Worm (Caenorhabditis elegans) whole organism, young adult: Measurements from ENCODE around the gene Y102A5C.4.

ENCODE experiments used
- B0019.2 ChIP-seq: fragments of 200-800 bp; sonication (Bioruptor generic); conservative IDR thresholded peaks from 2 replicates; pipeline ENCODE4 v1.3.6; 2022; ENCODE audit warnings: missing genetic modification reagents, missing genetic modification characterization, missing compliant biosample characterization
- B0261.1 ChIP-seq: sonication (generic microtip); optimal IDR thresholded peaks from 2 replicates; lab custom pipeline; 2016; ENCODE audit warnings: mild to moderate bottlenecking, missing genetic modification characterization, moderate library complexity, missing compliant biosample characterization
- B0336.3 ChIP-seq: fragments of 200-800 bp; sonication (Bioruptor generic); IDR thresholded peaks from 2 replicates; pipeline ENCODE4 v1.3.6; 2022; ENCODE audit warnings: missing genetic modification characterization, missing compliant biosample characterization
- C17E4.6 ChIP-seq: fragments of 200-800 bp; sonication (Bioruptor generic); IDR thresholded peaks from 2 replicates; pipeline ENCODE4 v1.3.6; 2022; ENCODE audit warnings: missing genetic modification reagents, missing genetic modification characterization, missing compliant biosample characterization
- D2030.7 ChIP-seq: fragments of 200-800 bp; sonication (Bioruptor generic); IDR thresholded peaks from 2 replicates; pipeline ENCODE4 v1.3.6; 2022; ENCODE audit warnings: missing genetic modification reagents, missing genetic modification characterization, missing compliant biosample characterization
- F10E7.11 ChIP-seq: sonication (generic microtip); optimal IDR thresholded peaks from 2 replicates; lab custom pipeline; 2017; ENCODE audit warnings: mild to moderate bottlenecking, missing genetic modification characterization, moderate library complexity, missing compliant biosample characterization
- F22D6.2 ChIP-seq: sonication (generic microtip); optimal IDR thresholded peaks from 2 replicates; lab custom pipeline; 2016; ENCODE audit warnings: mild to moderate bottlenecking, missing genetic modification characterization, missing compliant biosample characterization
- F23B12.7 ChIP-seq: sonication (generic microtip); optimal IDR thresholded peaks from 2 replicates; lab custom pipeline; 2017; ENCODE audit warnings: missing genetic modification characterization, mild to moderate bottlenecking, missing compliant biosample characterization, antibody characterized with exemption, moderate library complexity; ENCODE audit not compliant: insufficient read depth
- F33H1.4 ChIP-seq: fragments of 200-800 bp; sonication (Bioruptor generic); IDR thresholded peaks from 2 replicates; pipeline ENCODE4 v1.3.6; 2022; ENCODE audit warnings: missing genetic modification reagents, missing genetic modification characterization, missing compliant biosample characterization
- F39B2.1 ChIP-seq: fragments of 200-800 bp; sonication (Bioruptor generic); IDR thresholded peaks from 2 replicates; pipeline ENCODE4 v1.3.6; 2022; ENCODE audit warnings: missing genetic modification reagents, missing genetic modification characterization, missing compliant biosample characterization
- K12H6.12 ChIP-seq: fragments of 200-800 bp; sonication (Bioruptor generic); optimal IDR thresholded peaks from 2 replicates; lab custom pipeline; 2018; ENCODE audit warnings: mild to moderate bottlenecking, missing genetic modification characterization, missing compliant biosample characterization
- Y53F4B.3 ChIP-seq: fragments of 200-800 bp; sonication (Bioruptor generic); IDR thresholded peaks from 2 replicates; pipeline ENCODE4 v1.3.6; 2022; ENCODE audit warnings: missing genetic modification reagents, missing genetic modification characterization, missing compliant biosample characterization
- ZK185.1 ChIP-seq: sonication (generic microtip); optimal IDR thresholded peaks from 2 replicates; lab custom pipeline; 2016; ENCODE audit warnings: mild to moderate bottlenecking, missing genetic modification characterization, missing compliant biosample characterization; ENCODE audit not compliant: poor library complexity, severe bottlenecking
- attf-3 ChIP-seq: fragments of 200-800 bp; sonication (Bioruptor generic); conservative IDR thresholded peaks from 2 replicates; pipeline ENCODE4 v1.3.6; 2022; ENCODE audit warnings: missing genetic modification reagents, missing genetic modification characterization, missing compliant biosample characterization
- attf-6 ChIP-seq: fragments of 200-800 bp; sonication (Bioruptor generic); IDR thresholded peaks from 2 replicates; pipeline ENCODE4 v1.3.6; 2022; ENCODE audit warnings: missing genetic modification reagents, missing genetic modification characterization, missing compliant biosample characterization
- bed-1 ChIP-seq: fragments of 200-800 bp; sonication (Bioruptor generic); IDR thresholded peaks from 2 replicates; pipeline ENCODE4 v1.3.6; 2022; ENCODE audit warnings: missing genetic modification reagents, missing genetic modification characterization, missing compliant biosample characterization
- cebp-2 ChIP-seq: fragments of 200-800 bp; sonication (Bioruptor generic); IDR thresholded peaks from 2 replicates; pipeline ENCODE4 v1.3.6; 2022; ENCODE audit warnings: missing genetic modification characterization, missing compliant biosample characterization
- efl-1 ChIP-seq: fragments of 150-350 bp; optimal IDR thresholded peaks from 2 replicates; lab custom pipeline; 2014; ENCODE audit warnings: missing biosample characterization, missing genetic modification reagents, missing genetic modification characterization
- egrh-3 ChIP-seq: fragments of 200-800 bp; sonication (Bioruptor generic); IDR thresholded peaks from 2 replicates; pipeline ENCODE4 v1.3.6; 2022; ENCODE audit warnings: missing genetic modification reagents, missing genetic modification characterization, missing compliant biosample characterization
- hlh-12 ChIP-seq: sonication (generic microtip); optimal IDR thresholded peaks from 2 replicates; lab custom pipeline; 2016; ENCODE audit warnings: missing genetic modification characterization, missing compliant biosample characterization
- hsf-1 ChIP-seq: fragments of 200-800 bp; sonication (Bioruptor generic); IDR thresholded peaks from 2 replicates; pipeline ENCODE4 v1.3.6; 2022; ENCODE audit warnings: missing genetic modification reagents, missing genetic modification characterization, missing compliant biosample characterization
- let-526 ChIP-seq: fragments of 200-800 bp; sonication (Bioruptor generic); IDR thresholded peaks from 2 replicates; pipeline ENCODE4 v1.3.6; 2022; ENCODE audit warnings: missing genetic modification reagents, missing genetic modification characterization, missing compliant biosample characterization
- let-607 ChIP-seq, 2 experiments: fragments of 200-800 bp in 1 of 2; sonication (Bioruptor generic) in 1 of 2; sonication (generic microtip) in 1 of 2; optimal IDR thresholded peaks; 2 replicates each; lab custom pipeline; 2016 to 2018; ENCODE audit warnings: mild to moderate bottlenecking in 2 of 2, missing compliant biosample characterization in 2 of 2, missing genetic modification characterization in 2 of 2, moderate library complexity in 2 of 2, missing genotype in 1 of 2
- lin-40 ChIP-seq: sonication (generic microtip); optimal IDR thresholded peaks from 2 replicates; lab custom pipeline; 2016; ENCODE audit warnings: missing genetic modification characterization, mild to moderate bottlenecking, missing compliant biosample characterization, missing genotype, missing genetic modification reagents
- lsl-1 ChIP-seq: fragments of 200-800 bp; sonication (Bioruptor generic); optimal IDR thresholded peaks from 2 replicates; lab custom pipeline; 2018; ENCODE audit warnings: mild to moderate bottlenecking, missing genetic modification characterization, moderate library complexity, missing compliant biosample characterization
- madf-10 ChIP-seq: sonication (generic microtip); optimal IDR thresholded peaks from 2 replicates; lab custom pipeline; 2016; ENCODE audit warnings: mild to moderate bottlenecking, missing genetic modification characterization, missing compliant biosample characterization
- madf-3 ChIP-seq: fragments of 200-800 bp; sonication (Bioruptor generic); IDR thresholded peaks from 2 replicates; pipeline ENCODE4 v1.3.6; 2022; ENCODE audit warnings: missing genetic modification reagents, missing genetic modification characterization, missing compliant biosample characterization
- mel-28 ChIP-seq: sonication (generic microtip); optimal IDR thresholded peaks from 2 replicates; lab custom pipeline; 2016; ENCODE audit warnings: borderline replicate concordance, mild to moderate bottlenecking, missing genetic modification characterization, missing compliant biosample characterization
- nhr-179 ChIP-seq: sonication (generic microtip); optimal IDR thresholded peaks from 2 replicates; lab custom pipeline; 2016; ENCODE audit warnings: mild to moderate bottlenecking, missing genetic modification characterization, missing compliant biosample characterization
- pbrm-1 ChIP-seq: fragments of 200-800 bp; sonication (Bioruptor generic); IDR thresholded peaks from 2 replicates; pipeline ENCODE4 v1.3.6; 2022; ENCODE audit warnings: missing genetic modification reagents, missing genetic modification characterization, missing compliant biosample characterization
- rec-8 ChIP-seq, 2 experiments: sonication (generic microtip); optimal IDR thresholded peaks; 2 replicates each; lab custom pipeline; 2016; ENCODE audit warnings: mild to moderate bottlenecking in 2 of 2, missing genetic modification characterization in 2 of 2, missing genetic modification reagents in 2 of 2, missing genotype in 2 of 2, missing biosample characterization in 1 of 2, missing compliant biosample characterization in 1 of 2, moderate library complexity in 1 of 2
- sea-2 ChIP-seq: fragments of 200-800 bp; sonication (Bioruptor generic); IDR thresholded peaks from 2 replicates; pipeline ENCODE4 v1.3.6; 2022; ENCODE audit warnings: missing genetic modification characterization, missing compliant biosample characterization
- snpc-1.3 ChIP-seq: sonication (generic microtip); optimal IDR thresholded peaks from 2 replicates; lab custom pipeline; 2017; ENCODE audit warnings: missing genetic modification characterization, mild to moderate bottlenecking, missing compliant biosample characterization, antibody characterized with exemption, moderate library complexity, missing genotype, missing genetic modification reagents; ENCODE audit not compliant: insufficient read depth
- snpc-3.4 ChIP-seq: sonication (generic microtip); optimal IDR thresholded peaks from 2 replicates; lab custom pipeline; 2017; ENCODE audit warnings: missing genetic modification characterization, mild to moderate bottlenecking, missing compliant biosample characterization, antibody characterized with exemption, moderate library complexity, missing genotype, missing genetic modification reagents
- snpc-4 ChIP-seq, 5 experiments: fragments of 150-350 bp in 1 of 5; sonication (generic microtip) in 4 of 5; optimal IDR thresholded peaks; 2 replicates each; lab custom pipeline; 2014 to 2018; ENCODE audit warnings: missing genetic modification characterization in 5 of 5, missing biosample characterization in 3 of 5, antibody characterized with exemption in 2 of 5, mild to moderate bottlenecking in 2 of 5, missing compliant biosample characterization in 2 of 5, missing genotype in 2 of 5, moderate library complexity in 2 of 5, missing genetic modification reagents in 1 of 5
- sptf-2 ChIP-seq: fragments of 200-800 bp; sonication (Bioruptor generic); optimal IDR thresholded peaks from 2 replicates; lab custom pipeline; 2018; ENCODE audit warnings: mild to moderate bottlenecking, missing genetic modification characterization, missing compliant biosample characterization
- tbp1 ChIP-seq: fragments of 200-800 bp; sonication (Bioruptor generic); optimal IDR thresholded peaks from 2 replicates; lab custom pipeline; 2018; ENCODE audit warnings: mild to moderate bottlenecking, missing genetic modification characterization, missing compliant biosample characterization
- xnd-1 ChIP-seq: sonication (generic microtip); optimal IDR thresholded peaks from 2 replicates; lab custom pipeline; 2016; ENCODE audit warnings: missing genotype, missing genetic modification reagents, missing genetic modification characterization, missing compliant biosample characterization
- ztf-26 ChIP-seq: sonication (generic microtip); optimal IDR thresholded peaks from 2 replicates; lab custom pipeline; 2017; ENCODE audit warnings: missing genetic modification characterization, missing compliant biosample characterization
- ztf-6 ChIP-seq: fragments of 200-800 bp; sonication (Bioruptor generic); IDR thresholded peaks from 2 replicates; pipeline ENCODE4 v1.3.6; 2022; ENCODE audit warnings: missing genetic modification reagents, missing genetic modification characterization, missing compliant biosample characterization

The Y102A5C.4 gene

DNA sequence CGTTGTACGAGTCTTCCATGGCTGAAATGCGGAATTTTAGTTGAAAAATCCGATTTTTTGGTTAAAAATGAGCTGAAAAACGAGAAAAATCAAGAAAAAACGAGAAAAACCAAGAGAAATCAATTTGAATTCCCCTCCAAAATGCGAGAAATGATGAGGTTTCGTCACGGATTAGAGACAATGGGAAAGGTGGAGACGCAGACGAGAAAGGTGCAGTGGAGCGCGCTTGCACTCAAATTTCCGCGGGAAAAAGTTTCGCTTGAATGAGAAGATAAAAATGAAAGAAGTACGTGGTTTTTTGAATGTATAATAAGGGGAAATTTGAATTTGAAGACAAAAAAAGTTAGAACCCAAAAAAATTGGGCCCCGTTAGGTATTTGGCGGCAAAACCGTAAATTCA is 43.6 kb downstream of the Y102A5C.4 start, which contains the start of gene efl-1 (continued):
- no peak for TF ChIP-seq attf-3 (GFP tag; lab: Robert Waterston, UW)
- peak; percentile 11 for TF ChIP-seq F23B12.7
- TF ChIP-seq xnd-1 (tag; lab: Kevin White, UChicago): peak; percentile 20
- 0 out of 2 replicates have a peak, but pooled peaks have one; percentile 35 for TF ChIP-seq F33H1.4 (GFP tag; lab: Robert Waterston, UW)
- peak; percentile 70 for TF ChIP-seq snpc-4 (GFP tag; optimal IDR thresholded peaks at IDR 0.05; lab: Kevin White, UChicago)
- TF ChIP-seq snpc-4 (tag; optimal IDR thresholded peaks at IDR 0.05; lab: Kevin White, UChicago): peak; percentile 61 to 94 (median 89)
- peak; percentile 68 for TF ChIP-seq tbp1
- no peak for TF ChIP-seq F10E7.11
- TF ChIP-seq egrh-3 (GFP tag; lab: Robert Waterston, UW): no peak
- 0 out of 2 replicates have a peak, but pooled peaks have one; percentile 38 for TF ChIP-seq Y53F4B.3 (GFP tag; lab: Robert Waterston, UW)
- no peak for TF ChIP-seq F22D6.2 (tag; lab: Kevin White, UChicago)
- no peak for TF ChIP-seq bed-1
- TF ChIP-seq B0019.2: no peak
- no peak for TF ChIP-seq ZK185.1
- TF ChIP-seq let-607 (tag; optimal IDR thresholded peaks at IDR 0.05; lab: Kevin White, UChicago): peak in 1 of 2 experiments; percentile 22
- TF ChIP-seq ztf-26 (tag; lab: Kevin White, UChicago): peak; percentile 52
- TF ChIP-seq snpc-1.3 (tag; lab: Kevin White, UChicago): peak; percentile 49
- peak; percentile 67; the same call in 1 of the 2 replicates for TF ChIP-seq B0336.3 (GFP tag; lab: Robert Waterston, UW)
- peak; percentile 37 for TF ChIP-seq B0261.1
- no peak for TF ChIP-seq efl-1 (GFP tag; lab: Kevin White, UChicago)
- no peak for TF ChIP-seq sea-2 (GFP tag; lab: Robert Waterston, UW)
- TF ChIP-seq ztf-6 (GFP tag; lab: Robert Waterston, UW): no peak
- TF ChIP-seq madf-10 (tag; lab: Kevin White, UChicago): peak; percentile 20
- no peak for TF ChIP-seq let-526 (GFP tag; lab: Robert Waterston, UW)
- no peak for TF ChIP-seq hlh-12 (tag; lab: Kevin White, UChicago)
- TF ChIP-seq lin-40: peak; percentile 87
- peak; percentile 72 for TF ChIP-seq snpc-3.4 (tag; lab: Kevin White, UChicago)
- peak; percentile 38; the same call in 1 of the 2 replicates for TF ChIP-seq C17E4.6 (GFP tag; lab: Robert Waterston, UW)
- TF ChIP-seq K12H6.12 (tag; lab: Kevin White, UChicago): peak; percentile 42
- TF ChIP-seq D2030.7 (GFP tag; lab: Robert Waterston, UW): peak; percentile 85
- TF ChIP-seq sptf-2 (GFP tag; lab: Kevin White, UChicago): no peak
- no peak for TF ChIP-seq F39B2.1
- no peak for TF ChIP-seq mel-28 (tag; lab: Kevin White, UChicago)
- TF ChIP-seq hsf-1: 0 out of 2 replicates have a peak, but pooled peaks have one; percentile 51
- no peak for TF ChIP-seq nhr-179
- no peak for TF ChIP-seq madf-3
- TF ChIP-seq lsl-1 (GFP tag; lab: Kevin White, UChicago): peak; percentile 57
- TF ChIP-seq attf-6: peak; percentile 96
- TF ChIP-seq rec-8 (tag; optimal IDR thresholded peaks at IDR 0.05; lab: Kevin White, UChicago): no peak
- peak; percentile 96 for TF ChIP-seq pbrm-1 (GFP tag; lab: Robert Waterston, UW)
- TF ChIP-seq cebp-2: 0 out of 2 replicates have a peak, but pooled peaks have one; percentile 16
